Worm (Caenorhabditis elegans) whole organism, young adult: Measurements from ENCODE around the gene F47B8.10.

Source experiments
- B0019.2 ChIP-seq: fragments of 200-800 bp; sonication (Bioruptor generic); conservative IDR thresholded peaks from 2 replicates; pipeline ENCODE4 v1.3.6; 2022; ENCODE audit warnings: missing genetic modification reagents, missing genetic modification characterization, missing compliant biosample characterization
- B0035.1 ChIP-seq: sonication (generic microtip); optimal IDR thresholded peaks from 2 replicates; lab custom pipeline; 2016; ENCODE audit warnings: missing genetic modification characterization, mild to moderate bottlenecking, missing compliant biosample characterization, missing genotype, missing genetic modification reagents
- F10E7.11 ChIP-seq: sonication (generic microtip); optimal IDR thresholded peaks from 2 replicates; lab custom pipeline; 2017; ENCODE audit warnings: mild to moderate bottlenecking, missing genetic modification characterization, moderate library complexity, missing compliant biosample characterization
- F33H1.4 ChIP-seq: fragments of 200-800 bp; sonication (Bioruptor generic); IDR thresholded peaks from 2 replicates; pipeline ENCODE4 v1.3.6; 2022; ENCODE audit warnings: missing genetic modification reagents, missing genetic modification characterization, missing compliant biosample characterization
- F52B5.7 ChIP-seq: sonication (generic microtip); optimal IDR thresholded peaks from 2 replicates; lab custom pipeline; 2016; ENCODE audit warnings: mild to moderate bottlenecking, missing genetic modification characterization, missing compliant biosample characterization
- K12H6.12 ChIP-seq: fragments of 200-800 bp; sonication (Bioruptor generic); optimal IDR thresholded peaks from 2 replicates; lab custom pipeline; 2018; ENCODE audit warnings: mild to moderate bottlenecking, missing genetic modification characterization, missing compliant biosample characterization
- ama-1 ChIP-seq, 3 experiments: fragments of 150-350 bp in 1 of 3; sonication (generic microtip) in 2 of 3; optimal IDR thresholded peaks; 2 replicates each; lab custom pipeline; 2014 to 2018; ENCODE audit warnings: missing biosample characterization in 2 of 3, missing genetic modification characterization in 2 of 3, missing genetic modification reagents in 2 of 3
- aptf-2 ChIP-seq: fragments of 200-800 bp; sonication (Bioruptor generic); conservative IDR thresholded peaks from 2 replicates; pipeline ENCODE4 v1.3.6; 2022; ENCODE audit warnings: missing genetic modification reagents, missing genetic modification characterization, missing compliant biosample characterization
- bed-2 ChIP-seq: fragments of 200-800 bp; sonication (Bioruptor generic); IDR thresholded peaks from 2 replicates; pipeline ENCODE4 v1.3.6; 2022; ENCODE audit warnings: missing genetic modification reagents, missing genetic modification characterization, missing compliant biosample characterization
- cebp-1 ChIP-seq, 2 experiments: fragments of 200-800 bp in 1 of 2; sonication (Bioruptor generic) in 1 of 2; sonication (generic microtip) in 1 of 2; IDR thresholded peaks in 1 of 2; optimal IDR thresholded peaks in 1 of 2; 2 replicates each; pipeline versions ENCODE4 v1.3.6 to Lab custom; 2017 to 2022; ENCODE audit warnings: missing compliant biosample characterization in 2 of 2, missing genetic modification characterization in 2 of 2, mild to moderate bottlenecking in 1 of 2, missing genetic modification reagents in 1 of 2, moderate library complexity in 1 of 2
- cebp-2 ChIP-seq: fragments of 200-800 bp; sonication (Bioruptor generic); IDR thresholded peaks from 2 replicates; pipeline ENCODE4 v1.3.6; 2022; ENCODE audit warnings: missing genetic modification characterization, missing compliant biosample characterization
- ceh-27 ChIP-seq: fragments of 200-800 bp; sonication (Bioruptor generic); optimal IDR thresholded peaks from 2 replicates; lab custom pipeline; 2018; ENCODE audit warnings: mild to moderate bottlenecking, missing genetic modification characterization, moderate library complexity, missing compliant biosample characterization
- ceh-40 ChIP-seq: fragments of 200-800 bp; sonication (Bioruptor generic); IDR thresholded peaks from 2 replicates; pipeline ENCODE4 v1.3.6; 2022; ENCODE audit warnings: missing genetic modification characterization, missing compliant biosample characterization
- chd-7 ChIP-seq: sonication (generic microtip); optimal IDR thresholded peaks from 2 replicates; lab custom pipeline; 2016; ENCODE audit warnings: mild to moderate bottlenecking, missing genetic modification characterization, moderate library complexity, missing compliant biosample characterization
- die-1 ChIP-seq: sonication (generic microtip); optimal IDR thresholded peaks from 2 replicates; lab custom pipeline; 2016; ENCODE audit warnings: missing genotype, mild to moderate bottlenecking, missing genetic modification characterization, missing compliant biosample characterization
- dox-1 ChIP-seq: fragments of 200-800 bp; sonication (Bioruptor generic); IDR thresholded peaks from 2 replicates; pipeline ENCODE4 v1.3.6; 2022; ENCODE audit warnings: missing genetic modification reagents, missing genetic modification characterization, missing compliant biosample characterization
- egl-18 ChIP-seq: fragments of 200-800 bp; sonication (Bioruptor generic); IDR thresholded peaks from 2 replicates; pipeline ENCODE4 v1.3.6; 2022; ENCODE audit warnings: missing genetic modification reagents, missing genetic modification characterization, missing compliant biosample characterization
- egrh-3 ChIP-seq: fragments of 200-800 bp; sonication (Bioruptor generic); IDR thresholded peaks from 2 replicates; pipeline ENCODE4 v1.3.6; 2022; ENCODE audit warnings: missing genetic modification reagents, missing genetic modification characterization, missing compliant biosample characterization
- gei-17 ChIP-seq: fragments of 200-800 bp; sonication (Bioruptor generic); optimal IDR thresholded peaks from 2 replicates; lab custom pipeline; 2018; ENCODE audit warnings: mild to moderate bottlenecking, missing genetic modification characterization, missing compliant biosample characterization
- hlh-26 ChIP-seq: fragments of 200-800 bp; sonication (Bioruptor generic); conservative IDR thresholded peaks from 2 replicates; pipeline ENCODE4 v1.3.6; 2022; ENCODE audit warnings: missing genetic modification reagents, missing genetic modification characterization, missing compliant biosample characterization
- hmg-20 ChIP-seq: fragments of 200-800 bp; sonication (Bioruptor generic); IDR thresholded peaks from 2 replicates; pipeline ENCODE4 v1.3.6; 2022; ENCODE audit warnings: missing genetic modification reagents, missing genetic modification characterization, missing compliant biosample characterization
- lag-1 ChIP-seq: fragments of 200-800 bp; sonication (Bioruptor generic); IDR thresholded peaks from 2 replicates; pipeline ENCODE4 v1.3.6; 2022; ENCODE audit warnings: missing genetic modification reagents, missing genetic modification characterization, missing compliant biosample characterization
- let-526 ChIP-seq: fragments of 200-800 bp; sonication (Bioruptor generic); IDR thresholded peaks from 2 replicates; pipeline ENCODE4 v1.3.6; 2022; ENCODE audit warnings: missing genetic modification reagents, missing genetic modification characterization, missing compliant biosample characterization
- lin-40 ChIP-seq: sonication (generic microtip); optimal IDR thresholded peaks from 2 replicates; lab custom pipeline; 2016; ENCODE audit warnings: missing genetic modification characterization, mild to moderate bottlenecking, missing compliant biosample characterization, missing genotype, missing genetic modification reagents
- lin-54 ChIP-seq: fragments of 200-800 bp; sonication (Bioruptor generic); optimal IDR thresholded peaks from 2 replicates; lab custom pipeline; 2018; ENCODE audit warnings: mild to moderate bottlenecking, missing genetic modification characterization, missing compliant biosample characterization
- madf-10 ChIP-seq: sonication (generic microtip); optimal IDR thresholded peaks from 2 replicates; lab custom pipeline; 2016; ENCODE audit warnings: mild to moderate bottlenecking, missing genetic modification characterization, missing compliant biosample characterization
- nfyb-1 ChIP-seq: fragments of 200-800 bp; sonication (Bioruptor generic); IDR thresholded peaks from 2 replicates; pipeline ENCODE4 v1.3.6; 2022; ENCODE audit warnings: missing genetic modification reagents, missing genetic modification characterization, missing compliant biosample characterization
- nhr-179 ChIP-seq: sonication (generic microtip); optimal IDR thresholded peaks from 2 replicates; lab custom pipeline; 2016; ENCODE audit warnings: mild to moderate bottlenecking, missing genetic modification characterization, missing compliant biosample characterization
- nhr-80 ChIP-seq: sonication (generic microtip); optimal IDR thresholded peaks from 2 replicates; lab custom pipeline; 2016; ENCODE audit warnings: missing genetic modification characterization, missing compliant biosample characterization
- nhr-90 ChIP-seq: sonication (generic microtip); optimal IDR thresholded peaks from 2 replicates; lab custom pipeline; 2016; ENCODE audit warnings: missing genotype, mild to moderate bottlenecking, missing genetic modification characterization, missing compliant biosample characterization
- pbrm-1 ChIP-seq: fragments of 200-800 bp; sonication (Bioruptor generic); IDR thresholded peaks from 2 replicates; pipeline ENCODE4 v1.3.6; 2022; ENCODE audit warnings: missing genetic modification reagents, missing genetic modification characterization, missing compliant biosample characterization
- rec-8 ChIP-seq, 2 experiments: sonication (generic microtip); optimal IDR thresholded peaks; 2 replicates each; lab custom pipeline; 2016; ENCODE audit warnings: mild to moderate bottlenecking in 2 of 2, missing genetic modification characterization in 2 of 2, missing genetic modification reagents in 2 of 2, missing genotype in 2 of 2, missing biosample characterization in 1 of 2, missing compliant biosample characterization in 1 of 2, moderate library complexity in 1 of 2
- sea-2 ChIP-seq: fragments of 200-800 bp; sonication (Bioruptor generic); IDR thresholded peaks from 2 replicates; pipeline ENCODE4 v1.3.6; 2022; ENCODE audit warnings: missing genetic modification characterization, missing compliant biosample characterization
- snpc-3.4 ChIP-seq: sonication (generic microtip); optimal IDR thresholded peaks from 2 replicates; lab custom pipeline; 2017; ENCODE audit warnings: missing genetic modification characterization, mild to moderate bottlenecking, missing compliant biosample characterization, antibody characterized with exemption, moderate library complexity, missing genotype, missing genetic modification reagents
- snpc-4 ChIP-seq, 5 experiments: fragments of 150-350 bp in 1 of 5; sonication (generic microtip) in 4 of 5; optimal IDR thresholded peaks; 2 replicates each; lab custom pipeline; 2014 to 2018; ENCODE audit warnings: missing genetic modification characterization in 5 of 5, missing biosample characterization in 3 of 5, antibody characterized with exemption in 2 of 5, mild to moderate bottlenecking in 2 of 5, missing compliant biosample characterization in 2 of 5, missing genotype in 2 of 5, moderate library complexity in 2 of 5, missing genetic modification reagents in 1 of 5
- tbp1 ChIP-seq: fragments of 200-800 bp; sonication (Bioruptor generic); optimal IDR thresholded peaks from 2 replicates; lab custom pipeline; 2018; ENCODE audit warnings: mild to moderate bottlenecking, missing genetic modification characterization, missing compliant biosample characterization
- tlf-1 ChIP-seq: fragments of 200-800 bp; sonication (Bioruptor generic); optimal IDR thresholded peaks from 2 replicates; lab custom pipeline; 2018; ENCODE audit warnings: mild to moderate bottlenecking, missing genetic modification characterization, missing compliant biosample characterization
- unc-130 ChIP-seq: sonication (generic microtip); optimal IDR thresholded peaks from 2 replicates; lab custom pipeline; 2016; ENCODE audit warnings: missing genetic modification reagents, missing genetic modification characterization, missing compliant biosample characterization
- zfh-2 ChIP-seq: fragments of 200-800 bp; sonication (Bioruptor generic); conservative IDR thresholded peaks from 2 replicates; pipeline ENCODE4 v1.3.6; 2022; ENCODE audit warnings: missing genetic modification reagents, missing genetic modification characterization, missing compliant biosample characterization
- ztf-18 ChIP-seq: sonication (generic microtip); optimal IDR thresholded peaks from 2 replicates; lab custom pipeline; 2016; ENCODE audit warnings: missing genotype, mild to moderate bottlenecking, missing genetic modification characterization, missing compliant biosample characterization
- ztf-22 ChIP-seq: fragments of 200-800 bp; sonication (Bioruptor generic); optimal IDR thresholded peaks from 2 replicates; lab custom pipeline; 2018; ENCODE audit warnings: mild to moderate bottlenecking, missing genetic modification characterization, moderate library complexity, missing compliant biosample characterization

The F47B8.10 gene

ce11 chrV:14361973-14362372 is 20.2 kb downstream of the F47B8.10 start:
- TF ChIP-seq bed-2 (GFP tag; lab: Robert Waterston, UW) = no peak
- TF ChIP-seq snpc-4 (GFP tag; optimal IDR thresholded peaks at IDR 0.05; lab: Kevin White, UChicago) = no peak
- peak in 3 of 4 experiments; percentile 49 to 94 (median 89) for TF ChIP-seq snpc-4 (tag; optimal IDR thresholded peaks at IDR 0.05; lab: Kevin White, UChicago)

ce11 chrV:14364586-14365248 is 22.9 kb downstream of the F47B8.10 start:
- TF ChIP-seq lin-40 = peak; percentile 11
- peak; percentile 14 for TF ChIP-seq ceh-27 (GFP tag; lab: Kevin White, UChicago)
- TF ChIP-seq tlf-1 (GFP tag; lab: Kevin White, UChicago) = no peak
- TF ChIP-seq cebp-1 (GFP tag; IDR thresholded peaks at IDR 0.05; lab: Robert Waterston, UW) = peak; percentile 76; the same call in 1 of the 2 replicates
- TF ChIP-seq cebp-1 (tag; optimal IDR thresholded peaks at IDR 0.05; lab: Kevin White, UChicago) = peak; percentile 74
- TF ChIP-seq zfh-2 (GFP tag; lab: Robert Waterston, UW) = peak; percentile 63; the same call in 1 of the 2 replicates
- no peak for TF ChIP-seq dox-1 (GFP tag; lab: Robert Waterston, UW)
- peak; percentile 43 for TF ChIP-seq nhr-80 (tag; lab: Kevin White, UChicago)
- TF ChIP-seq nfyb-1 (GFP tag; lab: Robert Waterston, UW) = peak; percentile 57; the same call in 1 of the 2 replicates
- TF ChIP-seq, all 124 proteins: peak for 6

ce11 chrV:14366487-14366962 is 24.8 kb downstream of the F47B8.10 start:
- TF ChIP-seq B0035.1 (tag; lab: Kevin White, UChicago) (no peak), aptf-2 (GFP tag; lab: Robert Waterston, UW) (no peak), sea-2 (GFP tag; lab: Robert Waterston, UW) (no peak), lin-54 (GFP tag; lab: Kevin White, UChicago) (no peak), ztf-22 (GFP tag; lab: Kevin White, UChicago) (no peak), unc-130 (GFP tag; lab: Kevin White, UChicago) (no peak), hmg-20 (0 out of 2 replicates have a peak, but pooled peaks have one; percentile 34), ama-1 (optimal IDR thresholded peaks at IDR 0.05; lab: Kevin White, UChicago) (no peak), ama-1 (GFP tag; optimal IDR thresholded peaks at IDR 0.05; lab: Kevin White, UChicago) (no peak), nhr-90 (tag; lab: Kevin White, UChicago) (peak; percentile 5), madf-10 (tag; lab: Kevin White, UChicago) (no peak), snpc-4 (GFP tag; optimal IDR thresholded peaks at IDR 0.05; lab: Kevin White, UChicago) (no peak), snpc-4 (tag; optimal IDR thresholded peaks at IDR 0.05; lab: Kevin White, UChicago) (peak in 2 of 4 experiments; percentile 55 to 58), ztf-18 (tag; lab: Kevin White, UChicago) (peak; percentile 36), K12H6.12 (tag; lab: Kevin White, UChicago) (peak; percentile 48), ceh-40 (no peak), nhr-80 (tag; lab: Kevin White, UChicago) (peak; percentile 28), lin-40 (peak; percentile 66), F52B5.7 (tag; lab: Kevin White, UChicago) (peak; percentile 31), pbrm-1 (0 out of 2 replicates have a peak, but pooled peaks have one; percentile 40), chd-7 (tag; lab: Kevin White, UChicago) (peak; percentile 41), tbp1 (peak; percentile 34), snpc-3.4 (tag; lab: Kevin White, UChicago) (no peak), hlh-26 (GFP tag; lab: Robert Waterston, UW) (no peak), F10E7.11 (tag; lab: Kevin White, UChicago) (no peak), F33H1.4 (GFP tag; lab: Robert Waterston, UW) (no peak), egrh-3 (GFP tag; lab: Robert Waterston, UW) (peak; percentile 86), dox-1 (GFP tag; lab: Robert Waterston, UW) (0 out of 2 replicates have a peak, but pooled peaks have one; percentile 39), die-1 (tag; lab: Kevin White, UChicago) (peak; percentile 16), gei-17 (GFP tag; lab: Kevin White, UChicago) (peak; percentile 40), lag-1 (GFP tag; lab: Robert Waterston, UW) (no peak), B0019.2 (GFP tag; lab: Robert Waterston, UW) (no peak), nhr-179 (tag; lab: Kevin White, UChicago) (no peak), egl-18 (GFP tag; lab: Robert Waterston, UW) (no peak), rec-8 (tag; optimal IDR thresholded peaks at IDR 0.05; lab: Kevin White, UChicago) (no peak), let-526 (GFP tag; lab: Robert Waterston, UW) (no peak), cebp-2 (no peak)
